Worm (Caenorhabditis elegans): ENCODE data around the gene mrpl-30.

DNA sequence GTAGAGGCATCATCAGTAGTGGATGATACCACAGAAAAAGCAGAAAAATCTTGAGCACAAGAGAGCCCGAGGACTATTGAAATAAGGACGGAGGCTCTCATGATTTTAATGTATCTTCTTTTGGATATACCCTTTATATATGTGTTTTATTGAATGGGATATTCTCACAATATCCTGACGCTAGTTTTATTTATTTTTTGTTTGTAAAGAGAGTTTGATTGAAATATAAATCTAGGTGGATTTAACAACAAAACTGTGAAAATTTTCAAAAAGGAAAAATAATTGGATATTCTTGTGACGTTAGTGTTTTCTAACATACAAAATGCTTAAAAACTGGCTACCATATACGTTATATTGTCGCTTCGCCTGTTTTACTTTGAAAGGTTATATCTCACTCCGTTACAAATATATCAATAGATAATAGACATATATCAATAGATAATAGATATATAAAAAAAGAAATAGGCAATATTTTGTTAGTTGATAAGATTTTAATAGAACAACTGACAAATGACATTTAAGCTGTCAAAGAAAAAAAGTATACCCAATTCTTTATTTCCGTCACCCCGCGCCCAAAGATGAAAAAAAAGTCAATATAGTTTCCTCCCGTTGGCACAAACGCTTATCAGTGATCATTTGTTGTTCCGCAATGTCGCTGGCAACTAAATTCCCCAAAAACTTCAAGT, 34.9 kb upstream of the mrpl-30 start, which contains the start of the genes E02H9.7 and klo-2:
- TF ChIP-seq ama-1 (optimal IDR thresholded peaks at IDR 0.05): no peak
- TF ChIP-seq ets-7 (tag; optimal IDR thresholded peaks at IDR 0.05): no peak
- TF ChIP-seq tbx-37 (GFP tag; conservative IDR thresholded peaks at IDR 0.05): no peak
- no peak for TF ChIP-seq hmbx-1 (tag; optimal IDR thresholded peaks at IDR 0.05)
- TF ChIP-seq scrt-1 (GFP tag; IDR thresholded peaks at IDR 0.05): no peak
- TF ChIP-seq flt-1 (GFP tag; IDR thresholded peaks at IDR 0.05): no peak
- no peak for TF ChIP-seq tbx-11 (GFP tag; IDR thresholded peaks at IDR 0.05)
- no peak for TF ChIP-seq tra-4 (tag; optimal IDR thresholded peaks at IDR 0.05)
- TF ChIP-seq pes-1 (GFP tag; IDR thresholded peaks at IDR 0.05): no peak
